Worm (Caenorhabditis elegans) whole organism, late embryonic: Measurements from ENCODE around the gene str-37.

Source experiments
- C08G9.2 ChIP-seq: sonication (generic microtip); optimal IDR thresholded peaks from 2 replicates; lab custom pipeline; 2016; ENCODE audit warnings: mild to moderate bottlenecking, missing genetic modification characterization, moderate library complexity, missing compliant biosample characterization
- K02D7.2 ChIP-seq: sonication (generic microtip); optimal IDR thresholded peaks from 2 replicates; lab custom pipeline; 2017; ENCODE audit warnings: mild to moderate bottlenecking, missing genetic modification characterization, missing compliant biosample characterization
- T23F11.4 ChIP-seq: fragments of 200-800 bp; sonication (Bioruptor generic); optimal IDR thresholded peaks from 2 replicates; lab custom pipeline; 2018; ENCODE audit warnings: mild to moderate bottlenecking, missing genetic modification characterization, missing compliant biosample characterization
- ahr-1 ChIP-seq: sonication (generic microtip); optimal IDR thresholded peaks from 2 replicates; lab custom pipeline; 2016; ENCODE audit warnings: missing genetic modification characterization, missing compliant biosample characterization
- ama-1 ChIP-seq: fragments of 150-350 bp; optimal IDR thresholded peaks from 2 replicates; lab custom pipeline; 2014
- ceh-14 ChIP-seq: sonication (generic microtip); optimal IDR thresholded peaks from 2 replicates; lab custom pipeline; 2016; ENCODE audit warnings: missing genotype, missing genetic modification characterization, missing compliant biosample characterization
- ceh-18 ChIP-seq: sonication (generic microtip); optimal IDR thresholded peaks from 2 replicates; lab custom pipeline; 2016; ENCODE audit warnings: missing genetic modification characterization, missing compliant biosample characterization
- ceh-2 ChIP-seq: sonication (generic microtip); optimal IDR thresholded peaks from 2 replicates; lab custom pipeline; 2016; ENCODE audit warnings: missing genotype, missing genetic modification characterization, missing compliant biosample characterization
- ceh-24 ChIP-seq: sonication (generic microtip); optimal IDR thresholded peaks from 2 replicates; lab custom pipeline; 2016; ENCODE audit warnings: mild to moderate bottlenecking, missing genetic modification characterization, missing compliant biosample characterization
- ceh-30 ChIP-seq: fragments of 150-350 bp; optimal IDR thresholded peaks from 2 replicates; lab custom pipeline; 2014; ENCODE audit warnings: missing biosample characterization, missing genetic modification characterization
- ceh-6 ChIP-seq: fragments of 200-800 bp; sonication (Bioruptor generic); optimal IDR thresholded peaks from 2 replicates; lab custom pipeline; 2018; ENCODE audit warnings: mild to moderate bottlenecking, missing genetic modification characterization, missing compliant biosample characterization
- che-1 ChIP-seq: sonication (generic microtip); optimal IDR thresholded peaks from 2 replicates; lab custom pipeline; 2016; ENCODE audit warnings: mild to moderate bottlenecking, missing genetic modification characterization, missing compliant biosample characterization
- dmd-4 ChIP-seq: sonication (generic microtip); optimal IDR thresholded peaks from 2 replicates; lab custom pipeline; 2016; ENCODE audit warnings: borderline replicate concordance, missing genetic modification characterization, missing compliant biosample characterization
- elt-2 ChIP-seq: sonication (generic microtip); optimal IDR thresholded peaks from 2 replicates; lab custom pipeline; 2016; ENCODE audit warnings: missing genetic modification reagents, missing genetic modification characterization, missing compliant biosample characterization
- elt-4 ChIP-seq: sonication (generic microtip); optimal IDR thresholded peaks from 2 replicates; lab custom pipeline; 2016; ENCODE audit warnings: missing genetic modification characterization, missing compliant biosample characterization
- fkh-10 ChIP-seq: fragments of 150-350 bp; optimal IDR thresholded peaks from 2 replicates; lab custom pipeline; 2014; ENCODE audit warnings: missing biosample characterization, missing genetic modification reagents, missing genetic modification characterization
- fkh-6 ChIP-seq: sonication (generic microtip); optimal IDR thresholded peaks from 2 replicates; lab custom pipeline; 2016; ENCODE audit warnings: missing genetic modification characterization, missing compliant biosample characterization
- gmeb-2 ChIP-seq: sonication (generic microtip); optimal IDR thresholded peaks from 2 replicates; lab custom pipeline; 2016; ENCODE audit warnings: missing genetic modification characterization, inconsistent platforms, missing compliant biosample characterization
- hlh-13 ChIP-seq: fragments of 200-800 bp; sonication (Bioruptor generic); optimal IDR thresholded peaks from 2 replicates; lab custom pipeline; 2018; ENCODE audit warnings: mild to moderate bottlenecking, missing genetic modification characterization, missing compliant biosample characterization
- hlh-8 ChIP-seq: sonication (generic microtip); optimal IDR thresholded peaks from 2 replicates; lab custom pipeline; 2016; ENCODE audit warnings: missing genotype, missing genetic modification characterization, missing compliant biosample characterization
- lim-6 ChIP-seq: sonication (generic microtip); optimal IDR thresholded peaks from 2 replicates; lab custom pipeline; 2016; ENCODE audit warnings: missing genetic modification characterization, missing compliant biosample characterization
- lin-11 ChIP-seq: fragments of 200-800 bp; sonication (Bioruptor generic); optimal IDR thresholded peaks from 2 replicates; lab custom pipeline; 2018; ENCODE audit warnings: mild to moderate bottlenecking, missing genetic modification characterization, missing compliant biosample characterization
- madf-2 ChIP-seq: sonication (generic microtip); optimal IDR thresholded peaks from 2 replicates; lab custom pipeline; 2017; ENCODE audit warnings: missing genetic modification characterization, missing compliant biosample characterization
- nhr-11 ChIP-seq: fragments of 150-350 bp; optimal IDR thresholded peaks from 2 replicates; lab custom pipeline; 2014; ENCODE audit warnings: missing biosample characterization, missing genetic modification characterization
- npax-4 ChIP-seq: sonication (generic microtip); optimal IDR thresholded peaks from 2 replicates; lab custom pipeline; 2016; ENCODE audit warnings: missing genetic modification characterization, missing compliant biosample characterization
- pag-3 ChIP-seq: sonication (generic microtip); optimal IDR thresholded peaks from 2 replicates; lab custom pipeline; 2016; ENCODE audit warnings: missing compliant biosample characterization, missing genetic modification characterization, borderline replicate concordance
- pax-1 ChIP-seq: fragments of 150-350 bp; optimal IDR thresholded peaks from 2 replicates; lab custom pipeline; 2014; ENCODE audit warnings: missing biosample characterization, missing genetic modification characterization
- pha-4 ChIP-seq: fragments of 150-350 bp; optimal IDR thresholded peaks from 2 replicates; lab custom pipeline; 2018; ENCODE audit warnings: missing biosample characterization, missing genetic modification reagents, missing genetic modification characterization
- pqm-1 ChIP-seq: sonication (generic microtip); optimal IDR thresholded peaks from 2 replicates; lab custom pipeline; 2016; ENCODE audit warnings: missing genetic modification characterization, missing compliant biosample characterization
- ref-2 ChIP-seq: sonication (generic microtip); optimal IDR thresholded peaks from 2 replicates; lab custom pipeline; 2016; ENCODE audit warnings: missing genetic modification characterization, missing compliant biosample characterization
- rnt-1 ChIP-seq: sonication (generic microtip); optimal IDR thresholded peaks from 2 replicates; lab custom pipeline; 2016; ENCODE audit warnings: missing genetic modification characterization, missing compliant biosample characterization
- sox-4 ChIP-seq: sonication (generic microtip); optimal IDR thresholded peaks from 2 replicates; lab custom pipeline; 2017; ENCODE audit warnings: mild to moderate bottlenecking, missing genetic modification characterization, inconsistent platforms, missing compliant biosample characterization
- tbx-2 ChIP-seq: sonication (generic microtip); optimal IDR thresholded peaks from 2 replicates; lab custom pipeline; 2016; ENCODE audit warnings: missing genetic modification characterization, missing compliant biosample characterization
- unc-3 ChIP-seq, 2 experiments: fragments of 200-800 bp in 1 of 2; sonication (Bioruptor generic) in 1 of 2; sonication (generic microtip) in 1 of 2; conservative IDR thresholded peaks in 1 of 2; optimal IDR thresholded peaks in 1 of 2; 2 replicates each; pipeline versions ENCODE4 v1.3.6 to Lab custom; 2016 to 2022; ENCODE audit warnings: missing compliant biosample characterization in 2 of 2, missing genetic modification characterization in 2 of 2, missing genetic modification reagents in 1 of 2
- zip-5 ChIP-seq: sonication (generic microtip); optimal IDR thresholded peaks from 2 replicates; lab custom pipeline; 2016; ENCODE audit warnings: missing genetic modification characterization, missing compliant biosample characterization

str-37 gene

ce11 chrV:13299398-13299797 is 28.2 kb upstream of the str-37 start:
- TF ChIP-seq nhr-11 (no peak), C08G9.2 (no peak), hlh-8 (tag; lab: Kevin White, UChicago) (no peak), elt-2 (tag; lab: Kevin White, UChicago) (no peak), rnt-1 (tag; lab: Kevin White, UChicago) (no peak), ceh-14 (no peak), ahr-1 (tag; lab: Kevin White, UChicago) (no peak), dmd-4 (no peak), ceh-24 (tag; lab: Kevin White, UChicago) (no peak), hlh-13 (no peak), pax-1 (tag; lab: Kevin White, UChicago) (no peak), che-1 (tag; lab: Kevin White, UChicago) (no peak), ceh-2 (tag; lab: Kevin White, UChicago) (no peak), ref-2 (tag; lab: Kevin White, UChicago) (no peak), fkh-6 (tag; lab: Kevin White, UChicago) (no peak), lin-11 (tag; lab: Kevin White, UChicago) (no peak), ceh-18 (tag; lab: Kevin White, UChicago) (no peak), T23F11.4 (GFP tag; lab: Kevin White, UChicago) (no peak)

- no peak for TF ChIP-seq gmeb-2 (tag; lab: Kevin White, UChicago)
- no peak for TF ChIP-seq zip-5 (tag; lab: Kevin White, UChicago)
- TF ChIP-seq, all 69 proteins: peak for 0
Measured at ce11 chrV:13300492-13300891, 27.1 kb upstream of the str-37 start.

- TF ChIP-seq K02D7.2 (tag; lab: Kevin White, UChicago) (no peak), elt-4 (no peak), elt-2 (tag; lab: Kevin White, UChicago) (peak; percentile 64), ceh-6 (GFP tag; lab: Kevin White, UChicago) (no peak), ref-2 (tag; lab: Kevin White, UChicago) (no peak)
- TF ChIP-seq, all 69 proteins: peak for 1
Measured at ce11 chrV:13301443-13301842, 26.1 kb upstream of the str-37 start, which contains the start of gene ceh-79. TSS of gene ceh-79 (plus strand) at chrV:13301833.

ce11 chrV:13304663-13305188 is 22.8 kb upstream of the str-37 start, which contains the start of gene C26E1.2:
TSS of gene C26E1.2 (plus strand) at chrV:13305138.
- TF ChIP-seq ahr-1 (tag; lab: Kevin White, UChicago): no peak
- TF ChIP-seq elt-2 (tag; lab: Kevin White, UChicago): peak; percentile 50
- no peak for TF ChIP-seq sox-4 (tag; lab: Kevin White, UChicago)
- TF ChIP-seq fkh-10: no peak
- no peak for TF ChIP-seq pha-4 (tag; lab: Kevin White, UChicago)
- no peak for TF ChIP-seq ceh-30 (tag; lab: Kevin White, UChicago)
- TF ChIP-seq tbx-2 (tag; lab: Kevin White, UChicago): no peak
- TF ChIP-seq, all 69 proteins: peak for 1

- TF ChIP-seq pag-3 (tag; lab: Kevin White, UChicago) (no peak), che-1 (tag; lab: Kevin White, UChicago) (no peak), ama-1 (lab: Kevin White, UChicago) (no peak), ceh-18 (tag; lab: Kevin White, UChicago) (no peak), T23F11.4 (GFP tag; lab: Kevin White, UChicago) (no peak), pqm-1 (tag; lab: Kevin White, UChicago) (no peak), lim-6 (no peak), npax-4 (tag; lab: Kevin White, UChicago) (no peak), unc-3 (GFP tag; conservative IDR thresholded peaks at IDR 0.05; lab: Robert Waterston, UW) (no peak), unc-3 (tag; optimal IDR thresholded peaks at IDR 0.05; lab: Kevin White, UChicago) (no peak), madf-2 (tag; lab: Kevin White, UChicago) (no peak)
- TF ChIP-seq, all 69 proteins: peak for 0
Measured at ce11 chrV:13308616-13309015, 18.9 kb upstream of the str-37 start, which contains the start of gene C50B6.1. TSS of gene C50B6.1 (plus strand) at chrV:13308916.
